Comparison of ENCODE assay signal across 3 fruit fly cellular contexts in genomic region chr3L:23150297-23150919, dm6.
TF ChIP-seq lines count a peak whose summit lies in the region.

Gene Vps11, minus strand, starts transcription at chr3L:23150499.

- TF ChIP-seq CTCF in whole organism, embryonic (GFP tag; optimal IDR thresholded peaks at IDR 0.05; lab: Kevin White, UChicago) = no peak

TF ChIP-seq in whole organism, embryonic, 481 proteins besides CTCF, POLR2A, EP300 and RAD21 (continues in another document):
- TF ChIP-seq jing (GFP tag; optimal IDR thresholded peaks at IDR 0.05; lab: Kevin White, UChicago) = no peak
- no peak for TF ChIP-seq CG11456 (GFP tag; IDR thresholded peaks at IDR 0.05; lab: Robert Waterston, UW)
- no peak for TF ChIP-seq CG32772 (GFP tag; IDR thresholded peaks at IDR 0.05; lab: Robert Waterston, UW)
- no peak for TF ChIP-seq CG5245 (GFP tag; optimal IDR thresholded peaks at IDR 0.05; lab: Kevin White, UChicago)
- TF ChIP-seq toy (GFP tag; IDR thresholded peaks at IDR 0.05; lab: Robert Waterston, UW) = no peak
- TF ChIP-seq CG18619 (GFP tag; optimal IDR thresholded peaks at IDR 0.05; lab: Kevin White, UChicago) = no peak
- TF ChIP-seq CrebB (tag; optimal IDR thresholded peaks at IDR 0.05; lab: Kevin White, UChicago) = no peak
- no peak for TF ChIP-seq CG16779 (GFP tag; IDR thresholded peaks at IDR 0.05; lab: Robert Waterston, UW)
- TF ChIP-seq salm (tag; optimal IDR thresholded peaks at IDR 0.05; lab: Kevin White, UChicago) = no peak
- TF ChIP-seq CG14050 (GFP tag; IDR thresholded peaks at IDR 0.05; lab: Robert Waterston, UW) = no peak
- TF ChIP-seq repo (GFP tag; optimal IDR thresholded peaks at IDR 0.05; lab: Kevin White, UChicago) = no peak
- TF ChIP-seq Fer1 (GFP tag; optimal IDR thresholded peaks at IDR 0.05; lab: Kevin White, UChicago) = no peak
- TF ChIP-seq Dref (GFP tag; IDR thresholded peaks at IDR 0.05; lab: Robert Waterston, UW) = no peak
- TF ChIP-seq gsb (GFP tag; IDR thresholded peaks at IDR 0.05; lab: Robert Waterston, UW) = no peak
- no peak for TF ChIP-seq CG30403 (GFP tag; optimal IDR thresholded peaks at IDR 0.05; lab: Kevin White, UChicago)
- no peak for TF ChIP-seq CG3163 (GFP tag; optimal IDR thresholded peaks at IDR 0.05; lab: Kevin White, UChicago)
- TF ChIP-seq CG5180 (GFP tag; optimal IDR thresholded peaks at IDR 0.05; lab: Kevin White, UChicago) = no peak
- TF ChIP-seq abd-A (tag; optimal IDR thresholded peaks at IDR 0.05; lab: Kevin White, UChicago) = no peak
- TF ChIP-seq inv (GFP tag; IDR thresholded peaks at IDR 0.05; lab: Robert Waterston, UW; ENCODE audit: partially characterized antibody) = no peak
- no peak for TF ChIP-seq tna (GFP tag; IDR thresholded peaks at IDR 0.05; lab: Robert Waterston, UW; ENCODE audit: partially characterized antibody)
- TF ChIP-seq CG14710 (tag; optimal IDR thresholded peaks at IDR 0.05; lab: Kevin White, UChicago) = peak; percentile 41
- TF ChIP-seq chif (GFP tag; optimal IDR thresholded peaks at IDR 0.05; lab: Kevin White, UChicago) = no peak
- no peak for TF ChIP-seq CG4328 (GFP tag; optimal IDR thresholded peaks at IDR 0.05; lab: Kevin White, UChicago)
- TF ChIP-seq Sry-β (GFP tag; optimal IDR thresholded peaks at IDR 0.05; lab: Kevin White, UChicago) = no peak
- no peak for TF ChIP-seq rib (GFP tag; IDR thresholded peaks at IDR 0.05; lab: Robert Waterston, UW)
- no peak for TF ChIP-seq CG31224 (GFP tag; IDR thresholded peaks at IDR 0.05; lab: Robert Waterston, UW)
- no peak for TF ChIP-seq bsh (GFP tag; optimal IDR thresholded peaks at IDR 0.05; lab: Kevin White, UChicago)
- no peak for TF ChIP-seq HHEX (GFP tag; optimal IDR thresholded peaks at IDR 0.05; lab: Kevin White, UChicago)
- no peak for TF ChIP-seq CG15514 (GFP tag; optimal IDR thresholded peaks at IDR 0.05; lab: Kevin White, UChicago)
- TF ChIP-seq unpg (GFP tag; optimal IDR thresholded peaks at IDR 0.05; lab: Kevin White, UChicago) = no peak
- TF ChIP-seq zen (tag; optimal IDR thresholded peaks at IDR 0.05; lab: Kevin White, UChicago) = no peak
- TF ChIP-seq sc (optimal IDR thresholded peaks at IDR 0.05; lab: Kevin White, UChicago) = no peak
- TF ChIP-seq sc (GFP tag; optimal IDR thresholded peaks at IDR 0.05; lab: Kevin White, UChicago) = no peak

TF ChIP-seq in whole organism, prepupa, 60 proteins besides CTCF, POLR2A, EP300 and RAD21:
- TF ChIP-seq svp (GFP tag; lab: Kevin White, UChicago) = peak; percentile 48
- TF ChIP-seq CG3032 (tag; optimal IDR thresholded peaks at IDR 0.05; lab: Kevin White, UChicago) = peak; percentile 14
- TF ChIP-seq acj6 (GFP tag; optimal IDR thresholded peaks at IDR 0.05; lab: Kevin White, UChicago) = no peak

TF ChIP-seq in whole organism, wandering third instar larva, 38 proteins besides CTCF, POLR2A, EP300 and RAD21:
- TF ChIP-seq foxo (GFP tag; optimal IDR thresholded peaks at IDR 0.05; lab: Kevin White, UChicago) (no peak), N (GFP tag; optimal IDR thresholded peaks at IDR 0.05; lab: Kevin White, UChicago) (peak; percentile 5), woc (GFP tag; optimal IDR thresholded peaks at IDR 0.05; lab: Kevin White, UChicago) (peak; percentile 19), Myc (optimal IDR thresholded peaks at IDR 0.05; lab: Kevin White, UChicago) (peak; percentile 5)
